Worm (Caenorhabditis elegans) whole organism, L4 larva: Measurements from ENCODE around the gene F47H4.2.

Experiments used
- F10B5.3 ChIP-seq: sonication (generic microtip); optimal IDR thresholded peaks from 2 replicates; lab custom pipeline; 2016; ENCODE audit warnings: mild to moderate bottlenecking, missing genetic modification characterization, missing compliant biosample characterization
- R02D3.7 ChIP-seq: fragments of 150-350 bp; sonication (generic microtip); optimal IDR thresholded peaks from 3 replicates; lab custom pipeline; 2014; ENCODE audit warnings: missing biosample characterization, missing genetic modification characterization
- Y75B8A.6 ChIP-seq: fragments of 200-800 bp; sonication (Bioruptor generic); IDR thresholded peaks from 2 replicates; pipeline ENCODE4 v1.3.6; 2022; ENCODE audit warnings: missing genetic modification reagents, missing genetic modification characterization, missing compliant biosample characterization
- aha-1 ChIP-seq: fragments of 150-350 bp; peaks from one replicate; lab custom pipeline; 2014; ENCODE audit warnings: missing biosample characterization, missing genetic modification characterization
- aly-2 ChIP-seq: sonication (generic microtip); optimal IDR thresholded peaks from 2 replicates; lab custom pipeline; 2018; ENCODE audit warnings: missing biosample characterization, missing genetic modification characterization
- arid-1 ChIP-seq: fragments of 200-800 bp; sonication (Bioruptor generic); conservative IDR thresholded peaks from 2 replicates; pipeline ENCODE4 v1.3.6; 2022; ENCODE audit warnings: missing genetic modification reagents, missing genetic modification characterization, missing compliant biosample characterization
- attf-4 ChIP-seq: sonication (generic microtip); optimal IDR thresholded peaks from 3 replicates; lab custom pipeline; 2017; ENCODE audit warnings: missing biosample characterization, missing genetic modification characterization
- ces-1 ChIP-seq: fragments of 150-350 bp; sonication (generic microtip); optimal IDR thresholded peaks from 4 replicates; lab custom pipeline; 2014; ENCODE audit warnings: missing biosample characterization, missing genetic modification reagents, missing genetic modification characterization
- daf-16 ChIP-seq, 3 experiments: sonication (generic microtip); optimal IDR thresholded peaks; 2 replicates each; lab custom pipeline; 2016 to 2017; ENCODE audit warnings: missing genetic modification characterization in 3 of 3, missing genetic modification reagents in 3 of 3, mild to moderate bottlenecking in 2 of 3, missing compliant biosample characterization in 2 of 3, missing biosample characterization in 1 of 3, moderate library complexity in 1 of 3
- daf-19 ChIP-seq: fragments of 200-800 bp; sonication (Bioruptor generic); conservative IDR thresholded peaks from 2 replicates; pipeline ENCODE4 v1.3.6; 2022; ENCODE audit warnings: missing genetic modification characterization, missing compliant biosample characterization
- dmd-6 ChIP-seq: fragments of 200-800 bp; sonication (Bioruptor generic); IDR thresholded peaks from 2 replicates; pipeline ENCODE4 v1.3.6; 2022; ENCODE audit warnings: missing genetic modification reagents, missing genetic modification characterization, missing compliant biosample characterization
- dve-1 ChIP-seq: sonication (generic microtip); optimal IDR thresholded peaks from 2 replicates; lab custom pipeline; 2017; ENCODE audit warnings: antibody characterized with exemption, mild to moderate bottlenecking, missing genetic modification characterization, missing compliant biosample characterization; ENCODE audit not compliant: insufficient read depth
- egl-27 ChIP-seq: sonication (generic microtip); optimal IDR thresholded peaks from 3 replicates; lab custom pipeline; 2017; ENCODE audit warnings: missing biosample characterization, missing genetic modification reagents, missing genetic modification characterization
- egl-43 ChIP-seq: fragments of 200-800 bp; sonication (Bioruptor generic); IDR thresholded peaks from 2 replicates; pipeline ENCODE4 v1.3.6; 2022; ENCODE audit warnings: missing genetic modification reagents, missing genetic modification characterization, missing compliant biosample characterization
- hif-1 ChIP-seq, 2 experiments: sonication (generic microtip); optimal IDR thresholded peaks; 2 replicates each; lab custom pipeline; 2016 to 2017; ENCODE audit warnings: missing compliant biosample characterization in 2 of 2, missing genetic modification characterization in 2 of 2, missing genetic modification reagents in 2 of 2, missing genotype in 2 of 2, mild to moderate bottlenecking in 1 of 2
- hlh-30 ChIP-seq: sonication (generic microtip); optimal IDR thresholded peaks from 2 replicates; lab custom pipeline; 2017; ENCODE audit warnings: antibody characterized with exemption, mild to moderate bottlenecking, missing genetic modification characterization, missing compliant biosample characterization; ENCODE audit not compliant: insufficient read depth
- lin-13 ChIP-seq: fragments of 150-350 bp; optimal IDR thresholded peaks from 2 replicates; lab custom pipeline; 2014; ENCODE audit warnings: missing biosample characterization, missing genetic modification reagents, missing genetic modification characterization
- lin-15B ChIP-seq: fragments of 150-350 bp; sonication (generic microtip); optimal IDR thresholded peaks from 3 replicates; lab custom pipeline; 2014; ENCODE audit warnings: missing biosample characterization, missing genetic modification characterization
- lin-29 ChIP-seq: fragments of 200-800 bp; sonication (Bioruptor generic); IDR thresholded peaks from 2 replicates; pipeline ENCODE4 v1.3.6; 2022; ENCODE audit warnings: missing genetic modification reagents, missing genetic modification characterization, missing compliant biosample characterization
- mdl-1 ChIP-seq, 2 experiments: fragments of 150-350 bp in 1 of 2; sonication (generic microtip) in 1 of 2; optimal IDR thresholded peaks; 2 replicates each; lab custom pipeline; 2014 to 2017; ENCODE audit warnings: missing biosample characterization in 2 of 2, missing genetic modification characterization in 2 of 2
- mdt-29 ChIP-seq: fragments of 200-800 bp; sonication (Bioruptor generic); IDR thresholded peaks from 2 replicates; pipeline ENCODE4 v1.3.6; 2022; ENCODE audit warnings: missing genetic modification reagents, missing genetic modification characterization, missing compliant biosample characterization
- nhr-237 ChIP-seq: sonication (generic microtip); optimal IDR thresholded peaks from 2 replicates; lab custom pipeline; 2017; ENCODE audit warnings: missing biosample characterization, missing genetic modification characterization
- nhr-28 ChIP-seq: fragments of 150-350 bp; optimal IDR thresholded peaks from 2 replicates; lab custom pipeline; 2014; ENCODE audit warnings: missing biosample characterization, missing genetic modification characterization
- pha-4 ChIP-seq, 2 experiments: fragments of 150-350 bp in 1 of 2; fragments of 200-800 bp in 1 of 2; sonication (Bioruptor generic) in 1 of 2; IDR thresholded peaks in 1 of 2; optimal IDR thresholded peaks in 1 of 2; 2 replicates each; pipeline versions ENCODE4 v1.3.6 to Lab custom; 2014 to 2022; ENCODE audit warnings: missing genetic modification characterization in 2 of 2, missing genetic modification reagents in 2 of 2, missing biosample characterization in 1 of 2, missing compliant biosample characterization in 1 of 2
- php-3 ChIP-seq: fragments of 200-800 bp; sonication (Bioruptor generic); IDR thresholded peaks from 2 replicates; pipeline ENCODE4 v1.3.6; 2022; ENCODE audit warnings: missing genetic modification reagents, missing genetic modification characterization, missing compliant biosample characterization
- pqm-1 ChIP-seq: sonication (generic microtip); optimal IDR thresholded peaks from 2 replicates; lab custom pipeline; 2017; ENCODE audit warnings: missing biosample characterization, missing genetic modification characterization
- saeg-2 ChIP-seq: fragments of 200-800 bp; sonication (Bioruptor generic); IDR thresholded peaks from 2 replicates; pipeline ENCODE4 v1.3.6; 2022; ENCODE audit warnings: missing genetic modification reagents, missing genetic modification characterization, missing compliant biosample characterization
- set-16 ChIP-seq: fragments of 200-800 bp; sonication (Bioruptor generic); IDR thresholded peaks from 2 replicates; pipeline ENCODE4 v1.3.6; 2022; ENCODE audit warnings: missing genetic modification reagents, missing genetic modification characterization, missing compliant biosample characterization
- snpc-4 ChIP-seq: fragments of 150-350 bp; optimal IDR thresholded peaks from 2 replicates; lab custom pipeline; 2014; ENCODE audit warnings: missing biosample characterization, missing genetic modification characterization
- tag-97 ChIP-seq: fragments of 200-800 bp; sonication (Bioruptor generic); IDR thresholded peaks from 2 replicates; pipeline ENCODE4 v1.3.6; 2022; ENCODE audit warnings: missing genetic modification characterization, missing compliant biosample characterization
- unc-130 ChIP-seq: sonication (generic microtip); optimal IDR thresholded peaks from 2 replicates; lab custom pipeline; 2016; ENCODE audit warnings: missing genetic modification reagents, missing genetic modification characterization, missing compliant biosample characterization

The F47H4.2 gene

DNA sequence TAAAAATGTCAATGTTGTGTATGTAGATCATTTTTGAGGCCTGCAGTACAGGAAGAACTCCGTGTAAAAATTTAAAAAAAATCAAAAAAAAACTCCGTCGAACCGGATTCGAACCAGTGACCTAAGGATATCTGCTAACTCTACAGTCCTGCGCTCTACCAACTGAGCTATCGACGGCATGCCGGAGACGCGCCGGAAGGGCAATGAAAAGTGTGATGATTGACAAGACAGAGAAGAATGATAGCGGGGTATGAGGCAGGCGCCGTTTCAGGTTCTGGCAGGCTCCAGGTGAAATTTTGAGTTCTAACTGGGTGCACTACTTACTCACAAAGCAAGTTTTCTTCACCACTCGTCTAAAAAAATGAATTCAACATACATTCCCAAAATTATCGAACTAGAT is 35.3 kb upstream of the F47H4.2 start, which contains the start of gene srz-58 (continued):
- TF ChIP-seq egl-27 (tag; lab: Kevin White, UChicago) (no peak), tag-97 (no peak)

DNA sequence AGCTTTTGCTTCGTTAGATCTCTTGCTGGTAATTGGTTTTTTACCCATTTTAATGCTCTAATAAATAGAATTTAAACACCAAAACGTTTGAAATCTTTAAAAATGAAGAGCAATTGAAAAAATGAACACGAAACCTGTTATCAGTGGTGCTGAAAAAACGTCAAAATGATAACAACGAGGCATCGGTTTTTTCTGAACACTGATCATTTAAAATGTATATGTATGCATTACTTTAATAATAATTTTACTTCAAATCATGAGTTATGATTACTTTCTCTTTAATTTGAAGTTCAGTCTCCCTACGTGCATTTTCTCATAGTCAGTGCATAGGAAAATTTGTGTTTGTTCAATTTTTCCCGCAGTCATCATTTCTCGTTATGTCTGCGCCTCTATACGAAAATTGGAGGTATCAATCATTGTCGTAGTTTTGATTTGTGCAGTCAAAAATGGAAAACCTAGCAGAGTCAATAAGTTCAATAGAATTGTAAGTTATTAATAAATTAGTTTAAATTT is 30.7 kb upstream of the F47H4.2 start, which contains the start of gene F31E9.3:
Gene F31E9.3 (plus strand): TSS at position 194 of the 513 bp plus-strand sequence.
- TF ChIP-seq mdt-29 (GFP tag; lab: Robert Waterston, UW) (no peak), F10B5.3 (no peak), arid-1 (GFP tag; lab: Robert Waterston, UW) (no peak), nhr-28 (tag; lab: Kevin White, UChicago) (peak; percentile 34), hlh-30 (tag; lab: Kevin White, UChicago) (no peak), R02D3.7 (tag; lab: Kevin White, UChicago) (no peak), mdl-1 (tag; optimal IDR thresholded peaks at IDR 0.05; lab: Kevin White, UChicago) (no peak), hif-1 (tag; optimal IDR thresholded peaks at IDR 0.05; lab: Kevin White, UChicago) (peak in 1 of 2 experiments; percentile 72), daf-16 (GFP tag; optimal IDR thresholded peaks at IDR 0.05; lab: Kevin White, UChicago) (no peak), daf-16 (tag; optimal IDR thresholded peaks at IDR 0.05; lab: Kevin White, UChicago) (peak; percentile 6), php-3 (0 out of 2 replicates have a peak, but pooled peaks have one; percentile 29), dve-1 (tag; lab: Kevin White, UChicago) (peak; percentile 14), lin-15B (no peak), dmd-6 (GFP tag; lab: Robert Waterston, UW) (peak; percentile 28), lin-13 (no peak), pqm-1 (tag; lab: Kevin White, UChicago) (peak; percentile 62), nhr-237 (tag; lab: Kevin White, UChicago) (no peak), daf-19 (GFP tag; lab: Robert Waterston, UW) (no peak), attf-4 (no peak)

DNA sequence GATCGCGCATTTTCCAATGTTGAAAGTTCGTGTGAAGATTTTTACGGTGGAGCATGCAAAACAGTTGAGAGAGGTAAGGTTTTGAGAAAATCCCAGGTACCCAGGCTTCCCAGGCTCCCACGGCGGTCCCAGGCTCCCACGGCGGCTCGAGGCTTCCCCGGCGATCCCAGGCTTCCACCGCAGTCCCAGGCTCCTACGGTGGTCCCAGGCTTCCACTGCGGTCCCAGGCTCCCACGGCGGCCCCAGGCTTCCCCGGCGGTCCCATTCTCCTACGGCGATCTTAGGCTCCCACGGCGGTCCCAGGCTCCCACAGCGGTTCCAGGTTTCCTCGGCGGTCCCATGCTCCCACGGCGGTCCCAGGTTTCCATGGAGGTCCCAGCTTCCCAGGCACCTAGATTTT is 29.2 kb upstream of the F47H4.2 start:
- TF ChIP-seq egl-43 (GFP tag; lab: Robert Waterston, UW) (0 out of 2 replicates have a peak, but pooled peaks have one; percentile 45), saeg-2 (GFP tag; lab: Robert Waterston, UW) (no peak), aly-2 (no peak), Y75B8A.6 (no peak), set-16 (GFP tag; lab: Robert Waterston, UW) (peak; percentile 99), snpc-4 (no peak)
- TF ChIP-seq, all 104 proteins: peak for 2

DNA sequence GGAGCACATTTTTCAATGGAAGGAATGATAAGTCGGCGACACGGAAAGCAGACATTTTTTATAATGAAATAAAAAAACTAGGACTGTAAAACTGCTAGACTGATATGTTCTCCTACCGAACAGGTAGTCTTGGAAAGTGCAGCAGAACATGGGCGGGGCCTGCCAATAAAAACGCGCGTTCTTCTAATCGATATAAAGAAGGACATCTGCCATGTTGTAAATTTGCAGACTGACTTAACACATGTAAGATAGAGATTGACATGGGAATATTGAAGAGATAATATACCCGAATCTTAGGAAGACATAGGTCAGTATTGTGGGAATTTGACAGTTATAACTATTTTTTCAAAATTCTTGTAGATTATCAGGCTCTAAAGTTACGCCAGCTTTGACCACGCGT is 25.3 kb upstream of the F47H4.2 start, which contains the start of gene sdz-16:
Gene sdz-16 (minus strand): TSS at position 101 of the 400 bp plus-strand sequence.
- TF ChIP-seq ces-1 (GFP tag; lab: Kevin White, UChicago) (no peak), pha-4 (GFP tag; IDR thresholded peaks at IDR 0.05; lab: Robert Waterston, UW) (no peak), pha-4 (tag; optimal IDR thresholded peaks at IDR 0.05; lab: Kevin White, UChicago) (no peak), unc-130 (GFP tag; lab: Kevin White, UChicago) (no peak), lin-29 (GFP tag; lab: Robert Waterston, UW) (no peak)

DNA sequence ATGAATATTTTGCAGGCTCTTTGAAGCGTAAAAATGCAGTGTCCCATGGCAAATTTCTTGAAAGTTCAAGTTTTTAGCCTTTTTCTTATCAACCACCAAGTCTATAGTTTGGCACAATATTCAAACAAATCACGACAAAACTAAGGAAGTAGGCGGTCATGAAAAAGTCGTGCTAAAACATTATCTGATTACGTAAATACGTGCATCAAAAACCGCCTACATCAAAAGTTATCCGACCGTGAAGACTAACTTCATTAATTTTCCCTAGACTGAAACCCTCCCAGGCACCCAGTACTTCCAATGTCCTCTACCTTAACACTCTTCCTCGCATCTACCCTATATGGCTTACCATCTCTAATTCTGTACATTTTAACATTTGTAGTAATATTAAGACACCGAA is 24.6 kb upstream of the F47H4.2 start, which contains the start of gene srg-44:
Gene srg-44 (plus strand): TSS at position 301 of the 400 bp plus-strand sequence.
- TF ChIP-seq mdt-29 (GFP tag; lab: Robert Waterston, UW) = no peak
- TF ChIP-seq R02D3.7 (tag; lab: Kevin White, UChicago) = no peak
- peak; percentile 17 for TF ChIP-seq aha-1
